Fruit fly (Drosophila melanogaster) whole organism: ENCODE results near the gene CG32214.

Experiments
- CG8478 ChIP-seq: fragments of >200 bp; optimal IDR thresholded peaks from 2 replicates; lab custom pipeline; 2018; ENCODE audit warnings: inconsistent platforms
- Dll ChIP-seq: fragments of >200 bp; optimal IDR thresholded peaks from 2 replicates; lab custom pipeline; 2017
- EcR ChIP-seq, 2 experiments: fragments of >200 bp; optimal IDR thresholded peaks; 2 replicates each; lab custom pipeline; 2017; ENCODE audit warnings: missing biosample characterization in 2 of 2, missing genetic modification characterization in 2 of 2, missing genetic modification reagents in 2 of 2
- pan ChIP-seq: fragments of >200 bp; optimal IDR thresholded peaks from 2 replicates; lab custom pipeline; 2017
- psq ChIP-seq: fragments of >200 bp; optimal IDR thresholded peaks from 2 replicates; lab custom pipeline; 2017
- usp ChIP-seq: fragments of >200 bp; optimal IDR thresholded peaks from 2 replicates; lab custom pipeline; 2017; ENCODE audit warnings: missing biosample characterization, missing genetic modification characterization, mixed read lengths

CG32214 gene

DNA sequence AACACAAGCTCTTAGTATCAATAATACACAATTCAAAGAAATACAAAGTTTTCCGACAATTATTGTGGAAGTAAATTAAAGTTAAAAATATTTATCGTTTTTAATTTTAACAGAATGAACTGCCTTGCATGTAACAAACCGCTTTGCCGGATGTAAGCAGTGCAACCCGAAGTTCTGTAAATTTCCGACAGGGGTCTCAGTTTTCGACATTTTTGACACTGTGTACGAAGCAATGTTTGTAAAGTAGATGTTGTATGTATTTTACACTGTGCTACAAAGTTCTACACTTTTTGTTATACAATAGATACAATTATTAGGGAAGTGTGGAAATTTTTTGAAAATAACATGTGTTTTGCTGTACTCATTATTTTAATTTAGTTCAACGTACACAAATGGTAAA is 49.4 kb downstream of the CG32214 start:
- no peak for TF ChIP-seq usp
- TF ChIP-seq Dll (lab: Kevin White, UChicago): no peak
- TF ChIP-seq EcR (GFP tag; optimal IDR thresholded peaks at IDR 0.05; lab: Kevin White, UChicago): no peak
- TF ChIP-seq CG8478 (lab: Kevin White, UChicago): no peak
- TF ChIP-seq pan: no peak
- no peak for TF ChIP-seq psq
